Fruit fly (Drosophila melanogaster): Measurements from ENCODE around the gene CG9550.

- TF ChIP-seq psq (optimal IDR thresholded peaks at IDR 0.05) (no peak), usp (GFP tag; optimal IDR thresholded peaks at IDR 0.05) (no peak)
These were observed 26.7 kb upstream of the CG9550 start for dm6 chr2L:6470100-6470644.

Data from whole organism.